Worm (Caenorhabditis elegans): ENCODE data around the gene hach-1.

ce11 chrIII:5541777-5542176 is 13.5 kb upstream of the hach-1 start:
- no peak for TF ChIP-seq ztf-23 (GFP tag; IDR thresholded peaks at IDR 0.05)
- no peak for TF ChIP-seq klf-2 (GFP tag; conservative IDR thresholded peaks at IDR 0.05)
- TF ChIP-seq ref-1 (GFP tag; conservative IDR thresholded peaks at IDR 0.05) = no peak
- TF ChIP-seq med-1 (GFP tag; optimal IDR thresholded peaks at IDR 0.05; ENCODE audit: insufficient read depth) = no peak
- no peak for TF ChIP-seq tab-1 (GFP tag; IDR thresholded peaks at IDR 0.05)
- TF ChIP-seq flt-1 (GFP tag; IDR thresholded peaks at IDR 0.05) = no peak
- TF ChIP-seq cog-1 (tag; optimal IDR thresholded peaks at IDR 0.05) = no peak
- TF ChIP-seq ztf-29 (GFP tag; IDR thresholded peaks at IDR 0.05) = no peak
